Fruit fly (Drosophila melanogaster): ENCODE data around the gene CG3592.

The CG3592 gene

dm6 chrX:2946794-2947193 lies 11.9 kb downstream of the CG3592 start, which contains the start of gene CG17959:
TSS of gene CG17959 (plus strand) at chrX:2947094.
- TF ChIP-seq noc (tag; optimal IDR thresholded peaks at IDR 0.05), result no peak

dm6 chrX:2947545-2948072 lies 12.7 kb downstream of the CG3592 start, which contains the start of gene CG3603:
TSS of gene CG3603 (plus strand) at chrX:2948034.
- TF ChIP-seq noc (tag; optimal IDR thresholded peaks at IDR 0.05), result no peak

dm6 chrX:2949114-2949513 lies 14.2 kb downstream of the CG3592 start:
- no peak for TF ChIP-seq noc (tag; optimal IDR thresholded peaks at IDR 0.05)

- no peak for TF ChIP-seq noc (tag; optimal IDR thresholded peaks at IDR 0.05)
These were observed 16.7 kb downstream of the CG3592 start for dm6 chrX:2951637-2952036.

- TF ChIP-seq noc (tag; optimal IDR thresholded peaks at IDR 0.05), result no peak
These were observed 21.7 kb downstream of the CG3592 start for dm6 chrX:2956641-2957040.

- no peak for TF ChIP-seq noc (tag; optimal IDR thresholded peaks at IDR 0.05)
These were observed 28.2 kb downstream of the CG3592 start for dm6 chrX:2963171-2963570.

- TF ChIP-seq noc (tag; optimal IDR thresholded peaks at IDR 0.05), result no peak
These were observed 28.9 kb downstream of the CG3592 start for dm6 chrX:2963790-2964335.

- TF ChIP-seq noc (tag; optimal IDR thresholded peaks at IDR 0.05), result no peak
These were observed 29.8 kb downstream of the CG3592 start for dm6 chrX:2964678-2965231.

dm6 chrX:2969039-2969438 lies 34.1 kb downstream of the CG3592 start:
- TF ChIP-seq noc (tag; optimal IDR thresholded peaks at IDR 0.05), result no peak

- no peak for TF ChIP-seq noc (tag; optimal IDR thresholded peaks at IDR 0.05)
These were observed 38.7 kb downstream of the CG3592 start, which contains the start of gene rst for dm6 chrX:2973593-2973992. TSS of gene rst (minus strand) at chrX:2973834.

dm6 chrX:2977857-2978473 lies 43.0 kb downstream of the CG3592 start:
- no peak for TF ChIP-seq noc (tag; optimal IDR thresholded peaks at IDR 0.05)

dm6 chrX:2980290-2980689 lies 45.4 kb downstream of the CG3592 start:
- no peak for TF ChIP-seq noc (tag; optimal IDR thresholded peaks at IDR 0.05)

- TF ChIP-seq noc (tag; optimal IDR thresholded peaks at IDR 0.05), result no peak
These were observed 47.6 kb downstream of the CG3592 start for dm6 chrX:2982441-2982995.

dm6 chrX:2984902-2985772 lies 50.2 kb downstream of the CG3592 start:
- no peak for TF ChIP-seq noc (tag; optimal IDR thresholded peaks at IDR 0.05)

All from whole organism, larva.